Fruit fly (Drosophila melanogaster): Measurements from ENCODE around the gene Lip4.

Gene Lip4

DNA sequence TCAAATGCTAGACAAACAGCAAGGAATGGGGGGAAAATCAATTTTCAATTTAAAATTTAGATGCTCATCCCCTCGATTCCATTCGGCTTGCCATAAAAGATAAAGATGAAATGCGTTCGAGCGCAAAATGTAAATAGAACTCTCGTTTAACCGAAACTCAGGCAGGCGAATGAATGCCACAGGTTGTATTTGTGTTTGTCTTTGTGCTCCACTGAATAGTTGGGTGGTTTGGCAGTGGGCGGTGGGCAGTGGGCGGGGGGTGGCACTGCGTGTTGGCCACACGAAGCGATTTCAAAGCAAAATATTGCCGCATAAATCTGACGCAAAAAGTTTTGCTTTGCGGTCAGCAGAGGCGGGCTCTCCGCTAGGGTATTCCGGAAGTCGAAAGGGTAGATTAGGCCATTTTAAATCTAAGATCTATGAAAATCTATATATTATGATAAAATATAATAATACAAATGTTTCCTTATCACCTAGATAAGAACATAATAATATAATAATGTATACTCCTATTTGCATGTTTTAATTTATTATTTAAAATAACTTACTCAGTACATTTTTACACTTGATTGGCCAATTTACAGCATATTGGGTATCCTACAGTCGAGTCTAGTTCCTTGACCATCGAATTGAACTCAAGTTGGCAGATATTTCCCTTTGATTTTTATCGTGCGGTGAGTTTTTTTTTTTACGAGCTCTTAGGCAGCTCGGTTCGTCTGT, 5.0 kb upstream of the Lip4 start (continued):
- TF ChIP-seq CG9932 (GFP tag; IDR thresholded peaks at IDR 0.05) (peak; percentile 42; the same call in 1 of the 2 replicates), vvl (GFP tag; IDR thresholded peaks at IDR 0.05) (peak; percentile 45; the same call in 1 of the 2 replicates), CG3847 (GFP tag; IDR thresholded peaks at IDR 0.05) (peak; percentile 75), Deaf1 (tag; optimal IDR thresholded peaks at IDR 0.05) (peak; percentile 27), al (GFP tag; IDR thresholded peaks at IDR 0.05) (peak; percentile 27; the same call in 1 of the 2 replicates), zen (tag; optimal IDR thresholded peaks at IDR 0.05) (peak; percentile 47), br (optimal IDR thresholded peaks at IDR 0.05) (no peak), CG18476 (GFP tag; optimal IDR thresholded peaks at IDR 0.05) (no peak), kni (GFP tag; optimal IDR thresholded peaks at IDR 0.05) (no peak), CG4730 (GFP tag; IDR thresholded peaks at IDR 0.05) (peak; percentile 51; the same call in 1 of the 2 replicates), Lpt (GFP tag; optimal IDR thresholded peaks at IDR 0.05) (no peak), crp (GFP tag; optimal IDR thresholded peaks at IDR 0.05) (peak in 1 of 2 experiments; percentile 6), CG4820 (GFP tag; optimal IDR thresholded peaks at IDR 0.05) (peak; percentile 51), CG17802 (tag; optimal IDR thresholded peaks at IDR 0.05) (no peak), CG15696 (tag; optimal IDR thresholded peaks at IDR 0.05) (peak; percentile 29), CG17829 (tag; optimal IDR thresholded peaks at IDR 0.05) (peak; percentile 37), btn (GFP tag; optimal IDR thresholded peaks at IDR 0.05) (no peak), CG7357 (GFP tag; IDR thresholded peaks at IDR 0.05) (peak; percentile 61), CG6854 (GFP tag; optimal IDR thresholded peaks at IDR 0.05) (peak; percentile 14), ato (GFP tag; IDR thresholded peaks at IDR 0.05; ENCODE audit: partially characterized antibody) (no peak), Hey (tag; optimal IDR thresholded peaks at IDR 0.05) (no peak), CG12299 (tag; optimal IDR thresholded peaks at IDR 0.05) (no peak), bcd (GFP tag; optimal IDR thresholded peaks at IDR 0.05) (peak; percentile 76), mirr (GFP tag; optimal IDR thresholded peaks at IDR 0.05) (no peak), Drgx (GFP tag; IDR thresholded peaks at IDR 0.05) (peak; percentile 38; the same call in 1 of the 2 replicates), sc (optimal IDR thresholded peaks at IDR 0.05) (no peak), sc (GFP tag; optimal IDR thresholded peaks at IDR 0.05) (peak; percentile 25), sob (GFP tag; IDR thresholded peaks at IDR 0.05) (peak; percentile 68; the same call in 1 of the 2 replicates), ase (GFP tag; IDR thresholded peaks at IDR 0.05) (peak; percentile 60; the same call in 1 of the 3 replicates), CG17328 (GFP tag; IDR thresholded peaks at IDR 0.05) (peak; percentile 37; the same call in 1 of the 2 replicates), CG11695 (GFP tag; IDR thresholded peaks at IDR 0.05) (peak; percentile 45; the same call in 1 of the 3 replicates), Dbx (GFP tag; IDR thresholded peaks at IDR 0.05) (0 out of 3 replicates have a peak, but pooled peaks have one; percentile 43), D19A (tag; optimal IDR thresholded peaks at IDR 0.05) (peak; percentile 49), ssp (GFP tag; IDR thresholded peaks at IDR 0.05) (peak; percentile 61), eyg (GFP tag; optimal IDR thresholded peaks at IDR 0.05) (no peak), CG15479 (GFP tag; optimal IDR thresholded peaks at IDR 0.05) (no peak), NK7.1 (GFP tag; optimal IDR thresholded peaks at IDR 0.05) (no peak), C15 (GFP tag; IDR thresholded peaks at IDR 0.05) (no peak), nom (GFP tag; optimal IDR thresholded peaks at IDR 0.05) (no peak), schlank (tag; optimal IDR thresholded peaks at IDR 0.05) (no peak), Kr (GFP tag; optimal IDR thresholded peaks at IDR 0.05) (no peak), Optix (GFP tag; IDR thresholded peaks at IDR 0.05) (peak; percentile 40; the same call in 1 of the 3 replicates), oc (tag; optimal IDR thresholded peaks at IDR 0.05) (no peak), CG11456 (GFP tag; IDR thresholded peaks at IDR 0.05) (peak; percentile 69; the same call in 2 of the 3 replicates), gem (tag; optimal IDR thresholded peaks at IDR 0.05) (peak; percentile 81), seq (GFP tag; IDR thresholded peaks at IDR 0.05) (no peak; the same call in 1 of the 2 replicates), ken (GFP tag; IDR thresholded peaks at IDR 0.05) (no peak), Ssrp (tag; optimal IDR thresholded peaks at IDR 0.05) (peak; percentile 60), az2 (GFP tag; optimal IDR thresholded peaks at IDR 0.05) (peak; percentile 48), Asciz (GFP tag; optimal IDR thresholded peaks at IDR 0.05) (peak; percentile 49)
